Worm (Caenorhabditis elegans): ENCODE data around the gene math-34.

DNA sequence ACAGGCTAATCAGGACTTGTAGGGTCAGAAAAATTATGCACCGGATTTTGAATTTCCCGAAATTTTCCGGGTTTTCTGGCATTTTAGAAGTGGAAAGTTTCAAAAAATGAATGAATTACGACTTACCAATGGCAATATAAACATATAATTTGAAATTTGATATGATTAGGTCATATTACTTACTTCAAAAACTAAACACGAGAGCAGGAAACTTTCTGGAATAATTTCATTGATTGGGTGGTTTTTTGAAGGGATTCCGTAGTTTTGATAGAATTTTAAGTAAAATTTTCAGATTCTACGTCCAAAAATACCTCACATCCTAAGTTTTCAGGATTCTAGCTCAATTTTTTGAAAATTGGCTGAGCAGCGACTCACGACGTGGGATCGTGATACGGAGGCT, 46.7 kb downstream of the math-34 start, which contains the start of gene K02E7.11:
- TF ChIP-seq ztf-11 (tag; optimal IDR thresholded peaks at IDR 0.05) (no peak), snpc-4 (tag; optimal IDR thresholded peaks at IDR 0.05) (no peak), ama-1 (optimal IDR thresholded peaks at IDR 0.05) (no peak), lin-35 (GFP tag; optimal IDR thresholded peaks at IDR 0.05) (no peak), unc-62 (GFP tag; optimal IDR thresholded peaks at IDR 0.05) (no peak)

All from whole organism, L1 larva.